Worm (Caenorhabditis elegans) whole organism, L3 larva: ENCODE data around the gene mcat-1.

Source experiments
- R02D3.7 ChIP-seq: fragments of 150-350 bp; optimal IDR thresholded peaks from 2 replicates; lab custom pipeline; 2014; ENCODE audit warnings: missing biosample characterization, missing genetic modification characterization
- ZK546.5 ChIP-seq: sonication (generic microtip); optimal IDR thresholded peaks from 2 replicates; lab custom pipeline; 2017; ENCODE audit warnings: missing biosample characterization, missing genetic modification characterization
- aly-2 ChIP-seq: fragments of 150-350 bp; optimal IDR thresholded peaks from 2 replicates; lab custom pipeline; 2014; ENCODE audit warnings: missing biosample characterization, missing genetic modification characterization
- ama-1 ChIP-seq: fragments of 150-350 bp; optimal IDR thresholded peaks from 2 replicates; lab custom pipeline; 2018
- ceh-16 ChIP-seq: sonication (generic microtip); optimal IDR thresholded peaks from 2 replicates; lab custom pipeline; 2017; ENCODE audit warnings: missing biosample characterization, missing genetic modification characterization
- ceh-28 ChIP-seq: fragments of 150-350 bp; optimal IDR thresholded peaks from 2 replicates; lab custom pipeline; 2014; ENCODE audit warnings: missing biosample characterization, missing genetic modification reagents, missing genetic modification characterization
- daf-12 ChIP-seq: fragments of 150-350 bp; optimal IDR thresholded peaks from 2 replicates; lab custom pipeline; 2014; ENCODE audit warnings: missing biosample characterization, missing genetic modification reagents, missing genetic modification characterization
- egl-27 ChIP-seq: sonication (generic microtip); optimal IDR thresholded peaks from 4 replicates; lab custom pipeline; 2017; ENCODE audit warnings: missing biosample characterization, missing genetic modification reagents, missing genetic modification characterization
- egl-5 ChIP-seq: fragments of 150-350 bp; optimal IDR thresholded peaks from 2 replicates; lab custom pipeline; 2017; ENCODE audit warnings: missing biosample characterization, missing genetic modification reagents, missing genetic modification characterization, inconsistent platforms
- elt-2 ChIP-seq: sonication (generic microtip); optimal IDR thresholded peaks from 2 replicates; lab custom pipeline; 2016; ENCODE audit warnings: missing genetic modification reagents, mild to moderate bottlenecking, missing genetic modification characterization, missing compliant biosample characterization
- elt-3 ChIP-seq, 3 experiments: fragments of 150-350 bp in 1 of 3; sonication (generic microtip) in 2 of 3; optimal IDR thresholded peaks; 2 replicates in 2 of 3; 4 replicates in 1 of 3; lab custom pipeline; 2014 to 2017; ENCODE audit warnings: missing biosample characterization in 3 of 3, missing genetic modification characterization in 3 of 3
- eor-1 ChIP-seq, 2 experiments: fragments of 150-350 bp; optimal IDR thresholded peaks; 2 replicates each; lab custom pipeline; 2014 to 2018; ENCODE audit warnings: missing biosample characterization in 2 of 2, missing genetic modification characterization in 2 of 2
- fos-1 ChIP-seq: fragments of 150-350 bp; optimal IDR thresholded peaks from 2 replicates; lab custom pipeline; 2014; ENCODE audit warnings: missing biosample characterization, missing genetic modification characterization
- hmg-11 ChIP-seq: sonication (generic microtip); optimal IDR thresholded peaks from 2 replicates; lab custom pipeline; 2016; ENCODE audit warnings: missing genetic modification characterization, missing compliant biosample characterization
- jun-1 ChIP-seq: fragments of 150-350 bp; optimal IDR thresholded peaks from 2 replicates; lab custom pipeline; 2014; ENCODE audit warnings: missing biosample characterization, missing genetic modification reagents, missing genetic modification characterization
- lin-15B ChIP-seq: fragments of 150-350 bp; optimal IDR thresholded peaks from 2 replicates; lab custom pipeline; 2014; ENCODE audit warnings: missing biosample characterization, missing genetic modification characterization
- lsy-12 ChIP-seq: sonication (generic microtip); optimal IDR thresholded peaks from 2 replicates; lab custom pipeline; 2016; ENCODE audit warnings: mild to moderate bottlenecking, missing genetic modification characterization, missing compliant biosample characterization
- mdl-1 ChIP-seq: fragments of 150-350 bp; optimal IDR thresholded peaks from 2 replicates; lab custom pipeline; 2014; ENCODE audit warnings: missing biosample characterization, missing genetic modification characterization
- nfya-1 ChIP-seq: sonication (generic microtip); optimal IDR thresholded peaks from 2 replicates; lab custom pipeline; 2017; ENCODE audit warnings: missing genetic modification characterization, mild to moderate bottlenecking, missing compliant biosample characterization, antibody characterized with exemption, moderate library complexity; ENCODE audit not compliant: insufficient read depth
- nhr-12 ChIP-seq: fragments of 150-350 bp; optimal IDR thresholded peaks from 2 replicates; lab custom pipeline; 2014; ENCODE audit warnings: missing biosample characterization, missing genetic modification characterization
- nhr-23 ChIP-seq: fragments of 150-350 bp; optimal IDR thresholded peaks from 2 replicates; lab custom pipeline; 2014; ENCODE audit warnings: missing biosample characterization, missing genetic modification reagents, missing genetic modification characterization
- nhr-237 ChIP-seq: fragments of 150-350 bp; optimal IDR thresholded peaks from 2 replicates; lab custom pipeline; 2014; ENCODE audit warnings: missing biosample characterization, missing genetic modification characterization
- nhr-25 ChIP-seq: sonication (generic microtip); optimal IDR thresholded peaks from 2 replicates; lab custom pipeline; 2017; ENCODE audit warnings: missing biosample characterization, missing genetic modification characterization
- nhr-43 ChIP-seq: sonication (generic microtip); optimal IDR thresholded peaks from 2 replicates; lab custom pipeline; 2016; ENCODE audit warnings: mild to moderate bottlenecking, missing genetic modification characterization, missing compliant biosample characterization; ENCODE audit not compliant: poor library complexity, severe bottlenecking
- nhr-76 ChIP-seq: fragments of 150-350 bp; sonication (generic microtip); optimal IDR thresholded peaks from 5 replicates; lab custom pipeline; 2014; ENCODE audit warnings: missing biosample characterization, missing genetic modification characterization
- nhr-77 ChIP-seq: fragments of 150-350 bp; optimal IDR thresholded peaks from 2 replicates; lab custom pipeline; 2014; ENCODE audit warnings: missing biosample characterization, missing genetic modification characterization
- pha-4 ChIP-seq: fragments of 150-350 bp; optimal IDR thresholded peaks from 2 replicates; lab custom pipeline; 2014; ENCODE audit warnings: missing biosample characterization, missing genetic modification reagents, missing genetic modification characterization
- pqm-1 ChIP-seq: fragments of 150-350 bp; optimal IDR thresholded peaks from 2 replicates; lab custom pipeline; 2017; ENCODE audit warnings: missing biosample characterization, missing genetic modification characterization, inconsistent platforms
- sea-2 ChIP-seq: fragments of 150-350 bp; sonication (generic microtip); optimal IDR thresholded peaks from 4 replicates; lab custom pipeline; 2014; ENCODE audit warnings: missing biosample characterization, missing genetic modification reagents, missing genetic modification characterization
- skn-1 ChIP-seq: fragments of 150-350 bp; optimal IDR thresholded peaks from 2 replicates; lab custom pipeline; 2014; ENCODE audit warnings: missing biosample characterization, missing genetic modification characterization
- tbx-2 ChIP-seq: sonication (generic microtip); optimal IDR thresholded peaks from 2 replicates; lab custom pipeline; 2016; ENCODE audit warnings: mild to moderate bottlenecking, missing genetic modification characterization, missing compliant biosample characterization
- zag-1 ChIP-seq: fragments of 150-350 bp; optimal IDR thresholded peaks from 2 replicates; lab custom pipeline; 2014; ENCODE audit warnings: missing biosample characterization, missing genetic modification characterization
- ztf-11 ChIP-seq: fragments of 150-350 bp; optimal IDR thresholded peaks from 2 replicates; lab custom pipeline; 2014; ENCODE audit warnings: missing biosample characterization, missing genetic modification characterization
- ztf-4 ChIP-seq: fragments of 150-350 bp; optimal IDR thresholded peaks from 2 replicates; lab custom pipeline; 2014; ENCODE audit warnings: missing biosample characterization, missing genetic modification characterization

The mcat-1 gene

DNA sequence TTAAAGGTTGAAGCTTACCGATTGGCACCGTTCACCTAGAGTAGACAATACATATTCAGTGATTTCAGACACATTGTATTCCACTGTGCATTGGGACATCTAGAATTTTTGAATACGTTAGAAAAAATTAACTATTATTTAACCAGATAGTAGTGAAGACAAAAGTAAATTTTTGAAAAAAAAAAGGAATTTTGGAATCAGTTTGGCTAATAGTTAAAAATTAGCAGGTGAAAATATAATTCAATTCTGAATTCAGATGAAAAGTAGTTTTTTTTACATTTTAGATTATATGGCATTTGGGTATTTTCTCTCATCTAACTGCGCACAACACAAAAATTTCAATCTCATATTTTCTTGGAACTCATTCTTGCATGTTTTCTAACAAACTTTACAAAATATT, 33.6 kb upstream of the mcat-1 start, which contains the start of gene nmur-2:
TSS of gene nmur-2 (minus strand) at position 101 of the 400 bp plus-strand sequence.
- TF ChIP-seq daf-12 (tag; lab: Kevin White, UChicago): no peak
- TF ChIP-seq ceh-16: no peak
- no peak for TF ChIP-seq nfya-1
- TF ChIP-seq fos-1 (tag; lab: Kevin White, UChicago): no peak
- no peak for TF ChIP-seq skn-1 (tag; lab: Kevin White, UChicago)
- TF ChIP-seq sea-2 (GFP tag; lab: Kevin White, UChicago): no peak
- TF ChIP-seq nhr-77 (tag; lab: Kevin White, UChicago): no peak
- TF ChIP-seq nhr-237: no peak
- no peak for TF ChIP-seq ama-1 (lab: Kevin White, UChicago)

DNA sequence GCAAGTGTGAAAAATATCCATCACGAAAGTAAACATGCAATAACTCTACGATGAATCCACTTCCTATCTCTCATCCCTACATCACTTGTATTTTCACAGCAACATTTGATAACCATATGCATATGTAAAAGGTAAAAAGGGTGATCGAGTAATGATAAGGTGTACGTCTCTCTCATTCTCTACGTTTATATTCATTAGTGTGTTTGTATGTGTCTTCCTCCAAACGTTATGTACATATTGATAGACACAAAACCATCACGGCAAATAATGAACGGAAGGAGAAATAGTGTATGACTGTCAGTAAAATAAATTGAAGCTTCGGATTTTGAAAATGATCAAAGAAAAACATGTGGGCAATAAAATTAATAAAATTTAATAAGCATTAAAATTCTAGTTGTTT, 31.2 kb upstream of the mcat-1 start:
- TF ChIP-seq eor-1 (tag; optimal IDR thresholded peaks at IDR 0.05; lab: Kevin White, UChicago) (no peak), ceh-28 (tag; lab: Kevin White, UChicago) (no peak), ztf-11 (no peak), mdl-1 (tag; lab: Kevin White, UChicago) (no peak), egl-5 (tag; lab: Kevin White, UChicago) (no peak), elt-3 (tag; optimal IDR thresholded peaks at IDR 0.05; lab: Kevin White, UChicago) (no peak), jun-1 (tag; lab: Kevin White, UChicago) (no peak), pqm-1 (tag; lab: Kevin White, UChicago) (peak; percentile 49), egl-27 (tag; lab: Kevin White, UChicago) (no peak), ztf-4 (tag; lab: Kevin White, UChicago) (no peak), ama-1 (lab: Kevin White, UChicago) (no peak), skn-1 (tag; lab: Kevin White, UChicago) (peak; percentile 5), nhr-77 (tag; lab: Kevin White, UChicago) (no peak), daf-12 (tag; lab: Kevin White, UChicago) (no peak), elt-2 (tag; lab: Kevin White, UChicago) (peak; percentile 55), pha-4 (tag; lab: Kevin White, UChicago) (peak; percentile 75), ZK546.5 (tag; lab: Kevin White, UChicago) (no peak), hmg-11 (no peak), R02D3.7 (tag; lab: Kevin White, UChicago) (no peak), nhr-12 (tag; lab: Kevin White, UChicago) (no peak)

DNA sequence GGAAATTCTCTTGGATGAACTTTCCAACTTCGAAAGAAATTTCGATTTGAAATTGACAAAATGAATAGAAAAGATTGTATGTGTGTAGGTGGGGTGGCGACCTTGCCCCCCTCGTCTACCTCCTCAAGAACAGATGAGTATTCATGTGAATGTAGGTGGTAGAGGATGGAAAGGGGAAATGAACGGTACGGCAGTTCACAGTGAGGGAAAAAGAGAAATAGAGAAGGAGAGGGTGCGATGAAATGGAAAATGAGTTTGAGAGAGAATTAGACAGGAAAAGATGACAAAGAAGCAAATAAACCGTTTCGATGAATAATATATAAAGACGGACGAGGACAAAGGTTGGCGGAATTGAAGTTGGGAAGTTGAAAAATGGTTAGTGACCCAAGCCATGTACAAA, 30.7 kb upstream of the mcat-1 start:
- TF ChIP-seq pha-4 (tag; lab: Kevin White, UChicago) (peak; percentile 26), sea-2 (GFP tag; lab: Kevin White, UChicago) (no peak), nhr-25 (tag; lab: Kevin White, UChicago) (peak; percentile 86), jun-1 (tag; lab: Kevin White, UChicago) (no peak), hmg-11 (peak; percentile 35)

DNA sequence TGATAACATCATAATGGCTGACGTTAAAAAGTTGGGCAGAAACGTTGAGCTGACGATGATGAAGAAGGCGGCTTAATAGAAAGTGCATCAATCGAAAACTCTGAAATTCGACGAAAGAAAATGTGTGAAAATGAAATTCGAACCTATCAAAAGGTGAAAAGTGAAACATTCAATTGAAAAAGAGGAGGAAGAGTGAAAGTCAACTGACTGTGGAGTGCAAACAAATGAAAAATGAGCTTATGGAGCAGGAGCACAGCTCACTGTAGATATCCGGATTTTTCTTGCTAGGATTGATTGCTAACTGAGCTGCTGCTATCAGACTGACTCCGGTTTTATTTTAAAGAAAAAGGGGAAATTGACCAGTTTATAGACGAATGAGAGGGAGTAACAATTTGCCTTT, 29.8 kb upstream of the mcat-1 start, which contains the start of gene K10B4.3:
TSS of gene K10B4.3 (minus strand) at position 101 of the 400 bp plus-strand sequence.
- TF ChIP-seq egl-27 (tag; lab: Kevin White, UChicago) (no peak), lsy-12 (tag; lab: Kevin White, UChicago) (no peak), zag-1 (tag; lab: Kevin White, UChicago) (no peak), pha-4 (tag; lab: Kevin White, UChicago) (no peak), nhr-77 (tag; lab: Kevin White, UChicago) (no peak), mdl-1 (tag; lab: Kevin White, UChicago) (no peak), tbx-2 (tag; lab: Kevin White, UChicago) (no peak), aly-2 (tag; lab: Kevin White, UChicago) (no peak), pqm-1 (tag; lab: Kevin White, UChicago) (no peak), lin-15B (tag; lab: Kevin White, UChicago) (no peak), ceh-16 (no peak), nhr-43 (tag; lab: Kevin White, UChicago) (no peak), nhr-23 (tag; lab: Kevin White, UChicago) (no peak), nhr-237 (no peak), jun-1 (tag; lab: Kevin White, UChicago) (no peak)

DNA sequence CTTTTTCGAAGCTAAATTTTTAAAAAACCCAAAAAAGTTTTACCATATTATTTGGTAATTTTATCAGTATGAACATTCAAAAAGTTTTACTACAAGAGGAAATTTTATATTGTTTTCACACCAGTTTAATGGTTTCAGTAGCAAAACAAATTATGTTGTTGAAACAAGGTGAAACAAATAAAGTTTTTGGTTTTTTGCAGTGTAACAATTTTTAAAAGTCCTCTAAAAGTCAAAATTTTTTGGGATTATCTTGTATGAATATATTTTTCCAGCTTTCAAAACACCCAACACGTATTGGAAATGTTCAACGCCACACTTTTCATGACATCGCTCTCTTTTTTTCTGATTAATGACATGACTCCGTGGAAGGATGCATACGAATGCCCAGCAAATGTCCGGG, 25.6 kb upstream of the mcat-1 start, which contains the start of gene srt-54:
TSS of gene srt-54 (plus strand) at position 301 of the 400 bp plus-strand sequence.
- TF ChIP-seq ceh-16 (no peak), jun-1 (tag; lab: Kevin White, UChicago) (no peak), lin-15B (tag; lab: Kevin White, UChicago) (no peak), hmg-11 (no peak), nhr-76 (tag; lab: Kevin White, UChicago) (no peak), nhr-43 (tag; lab: Kevin White, UChicago) (no peak), ztf-4 (tag; lab: Kevin White, UChicago) (no peak), R02D3.7 (tag; lab: Kevin White, UChicago) (no peak), nhr-12 (tag; lab: Kevin White, UChicago) (no peak)
